Fruit fly (Drosophila melanogaster) whole organism, embryonic: ENCODE data around the gene CG10874.

Source experiments
- BtbVII ChIP-seq: fragments of 200-800 bp; sonication (Bioruptor generic); optimal IDR thresholded peaks from 3 replicates; lab custom pipeline; 2017; ENCODE audit warnings: missing biosample characterization, mild to moderate bottlenecking, missing genetic modification characterization
- C15 ChIP-seq: fragments of 200-800 bp; sonication (Bioruptor generic); IDR thresholded peaks from 3 replicates; pipeline ENCODE4 v1.3.6; 2022; ENCODE audit warnings: missing biosample characterization, missing genetic modification characterization
- CG10267 ChIP-seq: fragments of 200-800 bp; sonication (Bioruptor generic); optimal IDR thresholded peaks from 2 replicates; lab custom pipeline; 2018; ENCODE audit warnings: missing biosample characterization, mild to moderate bottlenecking, missing genetic modification characterization, moderate library complexity
- CG1233 ChIP-seq: fragments of 200-800 bp; sonication (Bioruptor generic); optimal IDR thresholded peaks from 4 replicates; lab custom pipeline; 2018; ENCODE audit warnings: missing biosample characterization, mild to moderate bottlenecking, missing genetic modification characterization
- CG13287 ChIP-seq: fragments of 200-800 bp; sonication (Bioruptor generic); IDR thresholded peaks from 2 replicates; pipeline ENCODE4 v1.3.6; 2022; ENCODE audit warnings: missing biosample characterization, missing genetic modification characterization; ENCODE audit not compliant: partially characterized antibody
- CG13624 ChIP-seq: fragments of 200-800 bp; sonication (Bioruptor generic); optimal IDR thresholded peaks from 2 replicates; lab custom pipeline; 2016; ENCODE audit warnings: missing biosample characterization, missing genetic modification characterization
- CG13894 ChIP-seq: fragments of 200-800 bp; sonication (Bioruptor generic); optimal IDR thresholded peaks from 3 replicates; lab custom pipeline; 2018; ENCODE audit warnings: missing biosample characterization, mild to moderate bottlenecking, missing genetic modification characterization, moderate library complexity
- CG14014 ChIP-seq: fragments of 200-800 bp; sonication (Bioruptor generic); IDR thresholded peaks from 2 replicates; pipeline ENCODE4 v1.3.6; 2022; ENCODE audit warnings: missing biosample characterization, missing genetic modification characterization
- CG14860 ChIP-seq: fragments of 200-800 bp; sonication (Bioruptor generic); IDR thresholded peaks from 3 replicates; pipeline ENCODE4 v1.3.6; 2022; ENCODE audit warnings: missing biosample characterization, missing genetic modification characterization; ENCODE audit not compliant: partially characterized antibody
- CG1529 ChIP-seq: fragments of 200-800 bp; sonication (Bioruptor generic); optimal IDR thresholded peaks from 3 replicates; lab custom pipeline; 2018; ENCODE audit warnings: missing biosample characterization, missing genetic modification characterization
- CG15696 ChIP-seq: fragments of 200-800 bp; sonication (Bioruptor generic); optimal IDR thresholded peaks from 2 replicates; lab custom pipeline; 2019; ENCODE audit warnings: missing biosample characterization, mild to moderate bottlenecking, missing genetic modification characterization, moderate library complexity
- CG1647 ChIP-seq: fragments of 200-800 bp; sonication (Bioruptor generic); optimal IDR thresholded peaks from 3 replicates; lab custom pipeline; 2016; ENCODE audit warnings: missing biosample characterization, missing genetic modification characterization
- CG17186 ChIP-seq: fragments of 200-800 bp; sonication (Bioruptor generic); optimal IDR thresholded peaks from 3 replicates; lab custom pipeline; 2017; ENCODE audit warnings: missing biosample characterization, missing genetic modification reagents, missing genetic modification characterization
- CG17568 ChIP-seq: fragments of 200-800 bp; sonication (Bioruptor generic); optimal IDR thresholded peaks from 2 replicates; lab custom pipeline; 2018; ENCODE audit warnings: missing biosample characterization, mild to moderate bottlenecking, missing genetic modification characterization, moderate library complexity
- CG2116 ChIP-seq: fragments of 200-800 bp; sonication (Bioruptor generic); optimal IDR thresholded peaks from 3 replicates; lab custom pipeline; 2018; ENCODE audit warnings: missing biosample characterization, mild to moderate bottlenecking, missing genetic modification characterization
- CG2875 ChIP-seq: fragments of 200-800 bp; sonication (Bioruptor generic); optimal IDR thresholded peaks from 2 replicates; lab custom pipeline; 2017; ENCODE audit warnings: missing biosample characterization, mild to moderate bottlenecking, missing genetic modification characterization, missing genetic modification reagents
- CG31441 ChIP-seq: fragments of 200-800 bp; sonication (Bioruptor generic); IDR thresholded peaks from 2 replicates; pipeline ENCODE4 v1.3.6; 2022; ENCODE audit warnings: missing biosample characterization, missing genetic modification characterization
- CG32772 ChIP-seq: fragments of 200-800 bp; sonication (Bioruptor generic); IDR thresholded peaks from 2 replicates; pipeline ENCODE4 v1.3.6; 2022; ENCODE audit warnings: missing biosample characterization, missing genetic modification characterization
- CG34376 ChIP-seq: fragments of 200-800 bp; sonication (Bioruptor generic); optimal IDR thresholded peaks from 2 replicates; lab custom pipeline; 2018; ENCODE audit warnings: missing biosample characterization, mild to moderate bottlenecking, missing genetic modification characterization
- CG6175 ChIP-seq: fragments of 200-800 bp; sonication (Bioruptor generic); IDR thresholded peaks from 3 replicates; pipeline ENCODE4 v1.3.6; 2022; ENCODE audit warnings: missing biosample characterization, missing genetic modification characterization
- CG6272 ChIP-seq: fragments of 200-800 bp; sonication (Bioruptor generic); IDR thresholded peaks from 2 replicates; pipeline ENCODE4 v1.3.6; 2022; ENCODE audit warnings: missing biosample characterization, missing genetic modification characterization
- CG8478 ChIP-seq: fragments of >200 bp; optimal IDR thresholded peaks from 2 replicates; lab custom pipeline; 2018
- CrebB ChIP-seq: fragments of 200-800 bp; sonication (Bioruptor generic); optimal IDR thresholded peaks from 3 replicates; lab custom pipeline; 2018; ENCODE audit warnings: missing biosample characterization, mild to moderate bottlenecking, missing genetic modification characterization
- Dll ChIP-seq: fragments of 200-800 bp; sonication (Bioruptor generic); IDR thresholded peaks from 4 replicates; pipeline ENCODE4 v1.3.6; 2022; ENCODE audit warnings: missing biosample characterization, missing genetic modification characterization; ENCODE audit not compliant: partially characterized antibody
- Dp ChIP-seq: fragments of 200-800 bp; sonication (Bioruptor generic); optimal IDR thresholded peaks from 2 replicates; lab custom pipeline; 2018; ENCODE audit warnings: missing biosample characterization, mild to moderate bottlenecking, missing genetic modification characterization, moderate library complexity
- Hr39 ChIP-seq: fragments of >200 bp; optimal IDR thresholded peaks from 2 replicates; lab custom pipeline; 2017
- Hr51 ChIP-seq, 2 experiments: fragments of 200-800 bp; sonication (Bioruptor generic); optimal IDR thresholded peaks; 2 replicates in 1 of 2; 3 replicates in 1 of 2; lab custom pipeline; 2016 to 2018; ENCODE audit warnings: missing biosample characterization in 2 of 2, missing genetic modification characterization in 2 of 2, mild to moderate bottlenecking in 1 of 2, moderate library complexity in 1 of 2
- Sin3A ChIP-seq: fragments of >200 bp; optimal IDR thresholded peaks from 2 replicates; lab custom pipeline; 2018
- Sox100B ChIP-seq: fragments of 200-800 bp; sonication (Bioruptor generic); optimal IDR thresholded peaks from 3 replicates; lab custom pipeline; 2018; ENCODE audit warnings: missing biosample characterization, mild to moderate bottlenecking, missing genetic modification characterization
- ash1 ChIP-seq: fragments of 200-800 bp; sonication (Bioruptor generic); optimal IDR thresholded peaks from 2 replicates; lab custom pipeline; 2018; ENCODE audit warnings: missing biosample characterization, mild to moderate bottlenecking, missing genetic modification characterization
- bab2 ChIP-seq: fragments of 200-800 bp; sonication (Bioruptor generic); optimal IDR thresholded peaks from 2 replicates; lab custom pipeline; 2016; ENCODE audit warnings: missing biosample characterization, missing genetic modification characterization
- bsh ChIP-seq, 2 experiments: fragments of 200-800 bp; sonication (Bioruptor generic); optimal IDR thresholded peaks; 2 replicates each; lab custom pipeline; 2017 to 2018; ENCODE audit warnings: mild to moderate bottlenecking in 2 of 2, missing biosample characterization in 2 of 2, missing genetic modification characterization in 2 of 2, moderate library complexity in 1 of 2
- en ChIP-seq: fragments of 200-800 bp; sonication (Bioruptor generic); optimal IDR thresholded peaks from 2 replicates; lab custom pipeline; 2016; ENCODE audit warnings: missing biosample characterization, missing genetic modification characterization
- esg ChIP-seq: fragments of 200-800 bp; sonication (Bioruptor generic); conservative IDR thresholded peaks from 2 replicates; pipeline ENCODE4 v1.3.6; 2022; ENCODE audit warnings: missing biosample characterization, missing genetic modification characterization
- fru ChIP-seq: fragments of >200 bp; optimal IDR thresholded peaks from 2 replicates; lab custom pipeline; 2017
- fu2 ChIP-seq: fragments of 200-800 bp; sonication (Bioruptor generic); optimal IDR thresholded peaks from 2 replicates; lab custom pipeline; 2016; ENCODE audit warnings: missing biosample characterization, missing genetic modification characterization
- hth ChIP-seq: fragments of >200 bp; optimal IDR thresholded peaks from 2 replicates; lab custom pipeline; 2017; ENCODE audit warnings: inconsistent platforms
- jing ChIP-seq: fragments of 200-800 bp; sonication (Bioruptor generic); optimal IDR thresholded peaks from 2 replicates; lab custom pipeline; 2018; ENCODE audit warnings: missing biosample characterization, mild to moderate bottlenecking, missing genetic modification characterization
- maf-S ChIP-seq: fragments of 200-800 bp; sonication (Bioruptor generic); optimal IDR thresholded peaks from 2 replicates; lab custom pipeline; 2016; ENCODE audit warnings: missing biosample characterization, missing genetic modification characterization
- pho ChIP-seq: fragments of 200-800 bp; sonication (Bioruptor generic); optimal IDR thresholded peaks from 2 replicates; lab custom pipeline; 2016; ENCODE audit warnings: missing biosample characterization, missing genetic modification characterization
- phol ChIP-seq: fragments of 200-800 bp; sonication (Bioruptor generic); optimal IDR thresholded peaks from 3 replicates; lab custom pipeline; 2018; ENCODE audit warnings: missing biosample characterization, mild to moderate bottlenecking, missing genetic modification characterization, moderate library complexity
- row ChIP-seq: fragments of 200-800 bp; sonication (Bioruptor generic); IDR thresholded peaks from 3 replicates; pipeline ENCODE4 v1.3.6; 2022; ENCODE audit warnings: missing biosample characterization, missing genetic modification characterization
- sens ChIP-seq: fragments of 200-800 bp; sonication (Bioruptor generic); peaks from one replicate; lab custom pipeline; 2016; ENCODE audit warnings: missing biosample characterization, missing genetic modification characterization
- sisA ChIP-seq: fragments of 200-800 bp; sonication (Bioruptor generic); IDR thresholded peaks from 2 replicates; pipeline ENCODE4 v1.3.6; 2022; ENCODE audit warnings: missing biosample characterization, missing genetic modification characterization
- slbo ChIP-seq: fragments of 200-800 bp; sonication (Bioruptor generic); IDR thresholded peaks from 2 replicates; pipeline ENCODE4 v1.3.6; 2022; ENCODE audit warnings: missing biosample characterization, missing genetic modification characterization
- so ChIP-seq: fragments of 200-800 bp; sonication (Bioruptor generic); IDR thresholded peaks from 3 replicates; pipeline ENCODE4 v1.3.6; 2022; ENCODE audit warnings: missing biosample characterization, missing genetic modification characterization
- tio ChIP-seq: fragments of 200-800 bp; sonication (Bioruptor generic); optimal IDR thresholded peaks from 2 replicates; lab custom pipeline; 2017; ENCODE audit warnings: missing biosample characterization, missing genetic modification characterization, inconsistent platforms
- tll ChIP-seq, 2 experiments: fragments of 200-800 bp in 1 of 2; fragments of >200 bp in 1 of 2; sonication (Bioruptor generic) in 1 of 2; optimal IDR thresholded peaks; 2 replicates each; lab custom pipeline; 2017 to 2019; ENCODE audit warnings: missing biosample characterization in 2 of 2, missing genetic modification characterization in 2 of 2, mild to moderate bottlenecking in 1 of 2, moderate library complexity in 1 of 2
- unc-4 ChIP-seq: fragments of 200-800 bp; sonication (Bioruptor generic); IDR thresholded peaks from 2 replicates; pipeline ENCODE4 v1.3.6; 2022; ENCODE audit warnings: missing biosample characterization, missing genetic modification characterization; ENCODE audit not compliant: partially characterized antibody
- vvl ChIP-seq: fragments of 200-800 bp; sonication (Bioruptor generic); IDR thresholded peaks from 2 replicates; pipeline ENCODE4 v1.3.6; 2022; ENCODE audit warnings: missing biosample characterization, missing genetic modification characterization

Gene CG10874

dm6 chr2L:2177969-2178809 is 14.0 kb downstream of the CG10874 start, which contains the start of gene aop (continued):
- TF ChIP-seq CG17186 = peak; percentile 8
- no peak for TF ChIP-seq Hr51 (GFP tag; optimal IDR thresholded peaks at IDR 0.05; lab: Kevin White, UChicago)
- TF ChIP-seq fu2 (GFP tag; lab: Kevin White, UChicago) = no peak
- TF ChIP-seq ash1 (GFP tag; lab: Kevin White, UChicago) = peak; percentile 71
- TF ChIP-seq CG14860 (GFP tag; lab: Robert Waterston, UW) = no peak
- 0 out of 2 replicates have a peak, but pooled peaks have one; percentile 27 for TF ChIP-seq unc-4 (GFP tag; lab: Robert Waterston, UW)
- TF ChIP-seq CG8478 = no peak
- no peak for TF ChIP-seq CG2875 (GFP tag; lab: Kevin White, UChicago)
- no peak for TF ChIP-seq Hr39 (lab: Kevin White, UChicago)
- TF ChIP-seq jing (GFP tag; lab: Kevin White, UChicago) = no peak
- peak; percentile 33; the same call in 1 of the 2 replicates for TF ChIP-seq CG31441 (GFP tag; lab: Robert Waterston, UW)
- TF ChIP-seq CG15696 (tag; lab: Kevin White, UChicago) = peak; percentile 18
- TF ChIP-seq tio (GFP tag; lab: Kevin White, UChicago) = no peak
- 0 out of 2 replicates have a peak, but pooled peaks have one; percentile 5 for TF ChIP-seq CG14014 (GFP tag; lab: Robert Waterston, UW)
- TF ChIP-seq so = peak; percentile 49; the same call in 2 of the 3 replicates
- TF ChIP-seq CG34376 = peak; percentile 32
- TF ChIP-seq CG6272 = no peak
- no peak for TF ChIP-seq Sox100B (GFP tag; lab: Kevin White, UChicago)
- no peak for TF ChIP-seq CG6175
- TF ChIP-seq CG1647 (GFP tag; lab: Kevin White, UChicago) = peak; percentile 50
- TF ChIP-seq esg (GFP tag; lab: Robert Waterston, UW) = no peak
- peak; percentile 9 for TF ChIP-seq CG1529 (GFP tag; lab: Kevin White, UChicago)
- no peak for TF ChIP-seq bsh (GFP tag; optimal IDR thresholded peaks at IDR 0.05; lab: Kevin White, UChicago)
- TF ChIP-seq CG1233 (GFP tag; lab: Kevin White, UChicago) = no peak
- TF ChIP-seq slbo (GFP tag; lab: Robert Waterston, UW) = no peak
- peak; percentile 23; the same call in 1 of the 3 replicates for TF ChIP-seq row (GFP tag; lab: Robert Waterston, UW)
- TF ChIP-seq bab2 (GFP tag; lab: Kevin White, UChicago) = no peak
- peak; percentile 48 for TF ChIP-seq CG13287 (GFP tag; lab: Robert Waterston, UW)
- peak in 1 of 2 experiments; percentile 77 for TF ChIP-seq tll (GFP tag; optimal IDR thresholded peaks at IDR 0.05; lab: Kevin White, UChicago)
- TF ChIP-seq CrebB (tag; lab: Kevin White, UChicago) = peak; percentile 38
- no peak for TF ChIP-seq maf-S (GFP tag; lab: Kevin White, UChicago)
- TF ChIP-seq pho (GFP tag; lab: Kevin White, UChicago) = no peak
- no peak for TF ChIP-seq Dp
- TF ChIP-seq CG13624 (GFP tag; lab: Kevin White, UChicago) = peak; percentile 15
- TF ChIP-seq hth (lab: Kevin White, UChicago) = no peak
- no peak for TF ChIP-seq Sin3A (lab: Kevin White, UChicago)
- peak; percentile 18 for TF ChIP-seq CG10267 (tag; lab: Kevin White, UChicago)
- TF ChIP-seq sisA (GFP tag; lab: Robert Waterston, UW) = no peak
- no peak for TF ChIP-seq CG17568
- no peak for TF ChIP-seq phol
- TF ChIP-seq C15 = no peak
- peak; percentile 57 for TF ChIP-seq CG13894 (tag; lab: Kevin White, UChicago)
- TF ChIP-seq BtbVII (GFP tag; lab: Kevin White, UChicago) = no peak
- 0 out of 4 replicates have a peak, but pooled peaks have one; percentile 22 for TF ChIP-seq Dll
- no peak for TF ChIP-seq CG32772 (GFP tag; lab: Robert Waterston, UW)
- peak; percentile 13 for TF ChIP-seq CG2116
- no peak for TF ChIP-seq fru (lab: Kevin White, UChicago)
- TF ChIP-seq en = no peak
- peak; percentile 82 for TF ChIP-seq sens
- TF ChIP-seq vvl = peak; percentile 48; the same call in 1 of the 2 replicates
